Worm (Caenorhabditis elegans) whole organism, L4 larva: ENCODE results near the gene cyn-9.

Experiments
- egl-27 ChIP-seq: sonication (generic microtip); optimal IDR thresholded peaks from 3 replicates; lab custom pipeline; 2017; ENCODE audit warnings: missing biosample characterization, missing genetic modification reagents, missing genetic modification characterization
- lin-29 ChIP-seq: fragments of 200-800 bp; sonication (Bioruptor generic); IDR thresholded peaks from 2 replicates; pipeline ENCODE4 v1.3.6; 2022; ENCODE audit warnings: missing genetic modification reagents, missing genetic modification characterization, missing compliant biosample characterization
- madf-5 ChIP-seq, 2 experiments: fragments of 200-800 bp; sonication (Bioruptor generic); IDR thresholded peaks; 2 replicates each; pipeline ENCODE4 v1.3.6; 2022; ENCODE audit warnings: missing compliant biosample characterization in 2 of 2, missing genetic modification characterization in 2 of 2
- nhr-11 ChIP-seq: fragments of 150-350 bp; optimal IDR thresholded peaks from 2 replicates; lab custom pipeline; 2014; ENCODE audit warnings: missing biosample characterization, missing genetic modification characterization
- nhr-48 ChIP-seq: sonication (generic microtip); optimal IDR thresholded peaks from 2 replicates; lab custom pipeline; 2016; ENCODE audit warnings: mild to moderate bottlenecking, missing genetic modification characterization, missing compliant biosample characterization
- snpc-4 ChIP-seq: fragments of 150-350 bp; optimal IDR thresholded peaks from 2 replicates; lab custom pipeline; 2014; ENCODE audit warnings: missing biosample characterization, missing genetic modification characterization
- unc-62 ChIP-seq, 3 experiments: fragments of 150-350 bp in 1 of 3; sonication (generic microtip); optimal IDR thresholded peaks in 2 of 3; peaks in 1 of 3; 1 replicate in 1 of 3; 2 replicates in 2 of 3; lab custom pipeline; 2014 to 2017; ENCODE audit warnings: missing biosample characterization in 3 of 3, missing genetic modification characterization in 3 of 3, missing genetic modification reagents in 3 of 3, missing genotype in 1 of 3

DNA sequence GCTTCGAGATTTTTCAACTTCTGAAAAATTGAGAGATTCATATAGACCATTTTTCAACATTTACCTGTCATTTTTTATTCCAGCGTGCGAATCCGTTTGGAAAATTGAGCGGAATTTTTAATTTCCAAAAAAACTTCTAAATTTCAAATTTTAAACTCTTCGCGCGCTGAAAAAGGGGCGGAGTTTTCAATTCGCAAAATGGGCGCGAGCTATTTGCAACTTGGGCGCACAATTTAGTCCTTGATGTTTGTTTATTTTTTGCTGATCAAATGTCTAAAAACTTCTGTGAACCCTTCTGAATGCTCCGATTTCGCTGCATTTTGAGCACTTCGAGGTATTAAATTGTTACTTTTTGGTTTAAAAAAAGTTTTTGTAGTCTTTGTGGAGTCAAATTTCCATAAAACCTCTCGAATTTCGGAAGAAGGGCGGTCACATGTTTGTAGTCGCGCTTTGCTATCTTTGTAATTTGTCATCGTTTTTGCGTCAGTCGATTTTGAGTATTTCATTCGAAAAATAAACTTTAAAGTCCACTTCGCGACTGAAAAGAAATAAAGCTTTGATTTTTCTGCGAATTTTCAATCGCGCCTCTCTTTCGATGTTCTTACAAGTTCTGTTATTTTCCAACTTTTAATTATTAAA is 48.6 kb downstream of the cyn-9 start, which contains the start of the genes madf-8 and gsr-1:
- no peak for TF ChIP-seq madf-5 (GFP tag; IDR thresholded peaks at IDR 0.05; lab: Robert Waterston, UW)
- TF ChIP-seq unc-62 (GFP tag; optimal IDR thresholded peaks at IDR 0.05 in 1 of 2; lab: Kevin White, UChicago) = no peak
- TF ChIP-seq unc-62 (tag; optimal IDR thresholded peaks at IDR 0.05; lab: Kevin White, UChicago) = no peak
- no peak for TF ChIP-seq nhr-48
- TF ChIP-seq snpc-4 (tag; lab: Kevin White, UChicago) = no peak
- TF ChIP-seq lin-29 (GFP tag; lab: Robert Waterston, UW) = no peak
- TF ChIP-seq egl-27 (tag; lab: Kevin White, UChicago) = no peak
- peak; percentile 45 for TF ChIP-seq nhr-11
